Worm (Caenorhabditis elegans) whole organism, L2 larva: ENCODE data around the gene srw-39.

Experiments used
- Y55F3AM.14 ChIP-seq: fragments of 200-800 bp; sonication (Bioruptor generic); optimal IDR thresholded peaks from 2 replicates; lab custom pipeline; 2018; ENCODE audit warnings: mild to moderate bottlenecking, missing genetic modification characterization, missing compliant biosample characterization
- alr-1 ChIP-seq: fragments of 150-350 bp; optimal IDR thresholded peaks from 2 replicates; lab custom pipeline; 2014; ENCODE audit warnings: missing biosample characterization, missing genetic modification characterization
- dmd-4 ChIP-seq: sonication (generic microtip); optimal IDR thresholded peaks from 2 replicates; lab custom pipeline; 2017; ENCODE audit warnings: missing biosample characterization, missing genetic modification characterization
- lin-11 ChIP-seq: fragments of 150-350 bp; sonication (generic microtip); optimal IDR thresholded peaks from 2 replicates; lab custom pipeline; 2014; ENCODE audit warnings: missing biosample characterization, missing genetic modification characterization, inconsistent platforms, mixed read lengths
- lin-39 ChIP-seq: fragments of 150-350 bp; optimal IDR thresholded peaks from 2 replicates; lab custom pipeline; 2014; ENCODE audit warnings: missing biosample characterization, missing genetic modification reagents, missing genetic modification characterization
- mdl-1 ChIP-seq, 2 experiments: fragments of 150-350 bp in 1 of 2; sonication (generic microtip) in 1 of 2; optimal IDR thresholded peaks; 2 replicates each; lab custom pipeline; 2017; ENCODE audit warnings: missing biosample characterization in 2 of 2, missing genetic modification characterization in 2 of 2
- nhr-12 ChIP-seq: fragments of 150-350 bp; optimal IDR thresholded peaks from 2 replicates; lab custom pipeline; 2014; ENCODE audit warnings: missing biosample characterization, missing genetic modification characterization
- sma-3 ChIP-seq: sonication (generic microtip); optimal IDR thresholded peaks from 2 replicates; lab custom pipeline; 2016; ENCODE audit warnings: missing genetic modification reagents, missing genetic modification characterization, missing compliant biosample characterization
- snpc-4 ChIP-seq: fragments of 150-350 bp; optimal IDR thresholded peaks from 2 replicates; lab custom pipeline; 2014; ENCODE audit warnings: missing biosample characterization, missing genetic modification characterization
- unc-55 ChIP-seq: fragments of 150-350 bp; sonication (generic microtip); optimal IDR thresholded peaks from 3 replicates; lab custom pipeline; 2014; ENCODE audit warnings: missing biosample characterization, missing genetic modification reagents, missing genetic modification characterization
- zag-1 ChIP-seq: fragments of 150-350 bp; optimal IDR thresholded peaks from 2 replicates; lab custom pipeline; 2014; ENCODE audit warnings: missing biosample characterization, missing genetic modification characterization

ce11 chrV:20135247-20135646, 36.6 kb downstream of the srw-39 start, which contains the start of gene Y113G7A.22:
- TF ChIP-seq snpc-4 (tag; lab: Kevin White, UChicago) (no peak), lin-11 (no peak), alr-1 (tag; lab: Kevin White, UChicago) (no peak), unc-55 (no peak), nhr-12 (tag; lab: Kevin White, UChicago) (no peak), dmd-4 (tag; lab: Kevin White, UChicago) (no peak), sma-3 (no peak), lin-39 (no peak), mdl-1 (tag; optimal IDR thresholded peaks at IDR 0.05; lab: Kevin White, UChicago) (no peak), Y55F3AM.14 (GFP tag; lab: Kevin White, UChicago) (no peak), zag-1 (tag; lab: Kevin White, UChicago) (no peak)
